Worm (Caenorhabditis elegans): ENCODE results near the gene clec-223.
A peak's percentile ranks its signal among the peaks of the same experiment; 100 is the strongest.

The clec-223 gene

DNA sequence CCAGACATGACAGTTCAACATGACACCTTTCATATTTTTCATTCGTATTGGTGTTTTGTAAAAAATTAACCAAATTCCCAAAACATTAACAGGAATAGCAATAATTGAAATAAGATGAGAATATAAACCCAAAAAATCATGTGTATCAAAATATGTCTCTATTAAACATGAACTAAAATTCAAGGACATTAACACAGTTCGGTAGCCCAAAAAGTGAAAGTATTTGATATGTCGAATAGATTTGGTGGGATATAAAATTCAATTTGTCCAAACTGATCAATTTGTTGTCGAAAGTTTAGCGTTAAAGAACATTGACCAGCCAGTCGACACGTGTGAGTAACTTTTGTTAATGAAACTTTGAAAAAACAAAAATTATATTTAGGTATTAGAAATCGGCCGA is 29.8 kb downstream of the clec-223 start, which contains the start of gene srh-46:
Gene srh-46 (minus strand): TSS at position 189 of the 400 bp plus-strand sequence.
- TF ChIP-seq blmp-1 (tag; optimal IDR thresholded peaks at IDR 0.05) (peak; percentile 89), lin-13 (GFP tag; optimal IDR thresholded peaks at IDR 0.05) (no peak)

ce11 chrV:11304200-11304599 is 31.3 kb downstream of the clec-223 start:
- TF ChIP-seq ceh-82 (tag; optimal IDR thresholded peaks at IDR 0.05), result no peak

DNA sequence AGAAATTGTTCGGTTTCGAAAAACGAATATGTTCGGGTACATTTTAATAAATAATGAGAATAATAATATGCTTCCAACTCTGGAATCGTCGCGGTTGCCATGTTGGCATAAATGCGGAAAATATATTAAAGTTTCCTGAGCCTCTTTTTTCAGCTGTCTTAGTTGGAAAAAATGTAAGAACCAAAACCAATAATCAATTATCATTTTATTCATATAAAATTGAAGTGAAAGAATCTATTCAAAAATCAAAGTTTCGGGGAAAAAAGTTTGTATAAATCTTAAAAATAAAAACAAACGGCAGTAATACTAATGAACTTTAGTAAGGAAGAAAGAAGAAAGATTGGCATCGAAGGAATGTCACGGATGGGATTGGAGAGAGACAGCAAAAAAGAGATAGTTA is 31.9 kb downstream of the clec-223 start, which contains the start of gene srh-45:
Gene srh-45 (minus strand): TSS at position 101 of the 400 bp plus-strand sequence.
- TF ChIP-seq C34B4.2 (tag; optimal IDR thresholded peaks at IDR 0.05) (no peak), nhr-76 (tag; optimal IDR thresholded peaks at IDR 0.05) (no peak), vab-15 (tag; optimal IDR thresholded peaks at IDR 0.05) (no peak), ceh-8 (GFP tag; optimal IDR thresholded peaks at IDR 0.05) (no peak), zag-1 (tag; optimal IDR thresholded peaks at IDR 0.05) (no peak), ces-1 (GFP tag; optimal IDR thresholded peaks at IDR 0.05) (no peak), Y116A8C.19 (tag; optimal IDR thresholded peaks at IDR 0.05; ENCODE audit: borderline replicate concordance) (no peak), snu-23 (GFP tag; optimal IDR thresholded peaks at IDR 0.05) (no peak), nhr-90 (tag; optimal IDR thresholded peaks at IDR 0.05; ENCODE audit: poor library complexity) (no peak), hlh-17 (GFP tag; optimal IDR thresholded peaks at IDR 0.05; ENCODE audit: borderline replicate concordance) (no peak), xbp-1 (tag; optimal IDR thresholded peaks at IDR 0.05) (no peak), aha-1 (tag; optimal IDR thresholded peaks at IDR 0.05) (no peak), nhr-47 (tag; optimal IDR thresholded peaks at IDR 0.05) (no peak), nhr-28 (tag; optimal IDR thresholded peaks at IDR 0.05) (no peak), nhr-85 (tag) (no peak), unc-62 (GFP tag; optimal IDR thresholded peaks at IDR 0.05) (no peak), fkh-10 (GFP tag; optimal IDR thresholded peaks at IDR 0.05) (no peak)

DNA sequence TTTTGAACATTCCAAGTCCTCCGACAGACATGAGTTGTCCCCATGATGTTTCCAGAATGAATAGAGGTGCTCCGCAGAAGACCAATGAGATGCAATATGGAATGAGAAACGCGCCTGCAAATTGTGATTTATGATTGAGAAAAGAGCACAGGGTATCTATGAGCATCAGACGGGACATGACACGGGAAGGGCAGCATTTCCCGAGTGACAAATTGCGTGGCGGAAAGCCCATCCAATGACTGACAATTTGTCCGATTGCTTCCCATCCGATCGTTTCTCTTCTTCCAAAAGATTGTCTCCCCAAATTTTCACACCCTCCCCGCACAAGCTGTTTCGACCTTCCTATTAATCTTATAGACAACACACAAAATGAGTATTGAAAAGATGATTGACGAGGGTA is 34.8 kb downstream of the clec-223 start:
- TF ChIP-seq F16B12.6 (tag; optimal IDR thresholded peaks at IDR 0.05) (no peak), nhr-71 (tag; optimal IDR thresholded peaks at IDR 0.05) (peak; percentile 37), ztf-4 (tag; optimal IDR thresholded peaks at IDR 0.05) (no peak), mdl-1 (tag; optimal IDR thresholded peaks at IDR 0.05) (no peak), nhr-28 (tag; optimal IDR thresholded peaks at IDR 0.05) (no peak), mab-9 (GFP tag; IDR thresholded peaks at IDR 0.05) (no peak), unc-98 (GFP tag; IDR thresholded peaks at IDR 0.05) (no peak), tlp-1 (tag; optimal IDR thresholded peaks at IDR 0.05) (no peak), dpl-1 (GFP tag; optimal IDR thresholded peaks at IDR 0.05) (no peak), egl-27 (tag; optimal IDR thresholded peaks at IDR 0.05) (no peak), pax-3 (tag; optimal IDR thresholded peaks at IDR 0.05) (no peak), efl-1 (optimal IDR thresholded peaks at IDR 0.05) (no peak), efl-1 (GFP tag; optimal IDR thresholded peaks at IDR 0.05 in 1 of 2) (no peak), lin-14 (GFP tag; optimal IDR thresholded peaks at IDR 0.05) (peak; percentile 70), hlh-4 (tag; optimal IDR thresholded peaks at IDR 0.05) (no peak), dsc-1 (tag; optimal IDR thresholded peaks at IDR 0.05) (peak; percentile 72), fkh-10 (GFP tag; optimal IDR thresholded peaks at IDR 0.05) (no peak), nhr-76 (tag; optimal IDR thresholded peaks at IDR 0.05) (no peak), unc-30 (tag; optimal IDR thresholded peaks at IDR 0.05) (no peak), ztf-11 (tag; optimal IDR thresholded peaks at IDR 0.05) (no peak), nhr-12 (tag; optimal IDR thresholded peaks at IDR 0.05) (no peak), unc-130 (tag; optimal IDR thresholded peaks at IDR 0.05) (no peak), sox-4 (tag; optimal IDR thresholded peaks at IDR 0.05) (no peak), nhr-11 (tag; optimal IDR thresholded peaks at IDR 0.05) (no peak), nhr-85 (tag) (no peak), rnt-1 (tag; optimal IDR thresholded peaks at IDR 0.05) (peak; percentile 69), nhr-77 (tag; optimal IDR thresholded peaks at IDR 0.05) (no peak), alr-1 (tag; optimal IDR thresholded peaks at IDR 0.05; ENCODE audit: borderline replicate concordance) (no peak), ceh-63 (GFP tag; optimal IDR thresholded peaks at IDR 0.05) (no peak), nhr-19 (GFP tag; conservative IDR thresholded peaks at IDR 0.05) (peak; percentile 17), irx-1 (tag; optimal IDR thresholded peaks at IDR 0.05) (no peak), pag-3 (tag; optimal IDR thresholded peaks at IDR 0.05; ENCODE audit: borderline replicate concordance, insufficient read depth) (no peak)
